Worm (Caenorhabditis elegans) whole organism, mixed stage, embryonic: ENCODE data around the gene ssp-34.

Source experiments
- ces-1 ChIP-seq: fragments of 150-350 bp; optimal IDR thresholded peaks from 2 replicates; lab custom pipeline; 2014; ENCODE audit warnings: missing biosample characterization, missing genetic modification reagents, missing genetic modification characterization
- elt-3 ChIP-seq: fragments of 150-350 bp; optimal IDR thresholded peaks from 2 replicates; lab custom pipeline; 2014; ENCODE audit warnings: missing biosample characterization, missing genetic modification characterization
- lsy-2 ChIP-seq: fragments of 150-350 bp; optimal IDR thresholded peaks from 2 replicates; lab custom pipeline; 2014; ENCODE audit warnings: missing biosample characterization, missing genetic modification characterization
- nhr-237 ChIP-seq: fragments of 150-350 bp; optimal IDR thresholded peaks from 2 replicates; lab custom pipeline; 2014; ENCODE audit warnings: missing biosample characterization, missing genetic modification characterization
- sem-2 ChIP-seq: fragments of 200-800 bp; sonication (Bioruptor generic); optimal IDR thresholded peaks from 2 replicates; lab custom pipeline; 2018; ENCODE audit warnings: mild to moderate bottlenecking, missing genetic modification characterization, missing compliant biosample characterization
- snpc-4 ChIP-seq: fragments of 150-350 bp; optimal IDR thresholded peaks from 2 replicates; lab custom pipeline; 2014; ENCODE audit warnings: missing biosample characterization, missing genetic modification characterization
- unc-62 ChIP-seq: fragments of 150-350 bp; optimal IDR thresholded peaks from 2 replicates; lab custom pipeline; 2014; ENCODE audit warnings: missing biosample characterization, missing genetic modification reagents, missing genetic modification characterization

- TF ChIP-seq lsy-2 (tag; lab: Kevin White, UChicago) (no peak), ces-1 (GFP tag; lab: Kevin White, UChicago) (no peak), nhr-237 (tag; lab: Kevin White, UChicago) (no peak), snpc-4 (no peak), unc-62 (GFP tag; lab: Kevin White, UChicago) (no peak), elt-3 (tag; lab: Kevin White, UChicago) (no peak), sem-2 (GFP tag; lab: Kevin White, UChicago) (no peak)
Observed at ce11 chrIV:10778582-10778981, 40.2 kb upstream of the ssp-34 start.
